Fruit fly (Drosophila melanogaster) whole organism, embryonic: ENCODE results near the gene GstD4.

ENCODE experiments used
- CG10321 ChIP-seq: fragments of 200-800 bp; sonication (Bioruptor generic); IDR thresholded peaks from 2 replicates; pipeline ENCODE4 v1.3.6; 2022; ENCODE audit warnings: missing biosample characterization, missing genetic modification characterization
- CG10462 ChIP-seq: fragments of 200-800 bp; sonication (Bioruptor generic); optimal IDR thresholded peaks from 2 replicates; lab custom pipeline; 2016; ENCODE audit warnings: missing biosample characterization, missing genetic modification characterization
- CG10543 ChIP-seq: fragments of 200-800 bp; sonication (Bioruptor generic); optimal IDR thresholded peaks from 3 replicates; lab custom pipeline; 2017; ENCODE audit warnings: missing biosample characterization, mild to moderate bottlenecking, missing genetic modification characterization, moderate library complexity
- CG11093 ChIP-seq: fragments of 200-800 bp; sonication (Bioruptor generic); IDR thresholded peaks from 3 replicates; pipeline ENCODE4 v1.3.6; 2022; ENCODE audit warnings: missing biosample characterization, missing genetic modification characterization
- CG12769 ChIP-seq: fragments of 200-800 bp; sonication (Bioruptor generic); optimal IDR thresholded peaks from 2 replicates; lab custom pipeline; 2019; ENCODE audit warnings: missing biosample characterization, mild to moderate bottlenecking, missing genetic modification characterization, moderate library complexity
- CG13287 ChIP-seq: fragments of 200-800 bp; sonication (Bioruptor generic); IDR thresholded peaks from 2 replicates; pipeline ENCODE4 v1.3.6; 2022; ENCODE audit warnings: missing biosample characterization, missing genetic modification characterization; ENCODE audit not compliant: partially characterized antibody
- CG17568 ChIP-seq: fragments of 200-800 bp; sonication (Bioruptor generic); optimal IDR thresholded peaks from 2 replicates; lab custom pipeline; 2018; ENCODE audit warnings: missing biosample characterization, mild to moderate bottlenecking, missing genetic modification characterization, moderate library complexity
- CG1832 ChIP-seq: fragments of 200-800 bp; sonication (Bioruptor generic); optimal IDR thresholded peaks from 2 replicates; lab custom pipeline; 2017; ENCODE audit warnings: missing biosample characterization, mild to moderate bottlenecking, missing genetic modification characterization, inconsistent platforms
- CG18599 ChIP-seq: fragments of 200-800 bp; sonication (Bioruptor generic); optimal IDR thresholded peaks from 3 replicates; lab custom pipeline; 2017; ENCODE audit warnings: missing biosample characterization, missing genetic modification characterization, mild to moderate bottlenecking, moderate library complexity, missing genetic modification reagents
- CG2199 ChIP-seq: fragments of 200-800 bp; sonication (Bioruptor generic); IDR thresholded peaks from 3 replicates; pipeline ENCODE4 v1.3.6; 2022; ENCODE audit warnings: missing biosample characterization, missing genetic modification characterization
- CG3163 ChIP-seq: fragments of 200-800 bp; sonication (Bioruptor generic); optimal IDR thresholded peaks from 3 replicates; lab custom pipeline; 2016; ENCODE audit warnings: missing biosample characterization, missing genetic modification characterization
- CG3281 ChIP-seq: fragments of 200-800 bp; sonication (Bioruptor generic); optimal IDR thresholded peaks from 3 replicates; lab custom pipeline; 2017; ENCODE audit warnings: missing biosample characterization, mild to moderate bottlenecking, missing genetic modification characterization
- CG3838 ChIP-seq: fragments of 200-800 bp; sonication (Bioruptor generic); optimal IDR thresholded peaks from 3 replicates; lab custom pipeline; 2016; ENCODE audit warnings: missing biosample characterization, missing genetic modification characterization
- CG3995 ChIP-seq: fragments of 200-800 bp; sonication (Bioruptor generic); optimal IDR thresholded peaks from 3 replicates; lab custom pipeline; 2016; ENCODE audit warnings: missing biosample characterization, missing genetic modification characterization
- CG5953 ChIP-seq: fragments of 200-800 bp; sonication (Bioruptor generic); IDR thresholded peaks from 2 replicates; pipeline ENCODE4 v1.3.6; 2022; ENCODE audit warnings: missing biosample characterization, missing genetic modification characterization
- Dll ChIP-seq: fragments of 200-800 bp; sonication (Bioruptor generic); IDR thresholded peaks from 4 replicates; pipeline ENCODE4 v1.3.6; 2022; ENCODE audit warnings: missing biosample characterization, missing genetic modification characterization; ENCODE audit not compliant: partially characterized antibody
- ERR ChIP-seq: fragments of 200-800 bp; sonication (Bioruptor generic); optimal IDR thresholded peaks from 2 replicates; lab custom pipeline; 2016; ENCODE audit warnings: missing biosample characterization, missing genetic modification characterization
- Ets65A ChIP-seq: fragments of 200-800 bp; sonication (Bioruptor generic); peaks from one replicate; lab custom pipeline; 2016; ENCODE audit warnings: missing biosample characterization, missing genetic modification characterization
- H15 ChIP-seq: fragments of 200-800 bp; sonication (Bioruptor generic); IDR thresholded peaks from 3 replicates; pipeline ENCODE4 v1.3.6; 2022; ENCODE audit warnings: missing biosample characterization, missing genetic modification characterization
- Hr3 ChIP-seq: fragments of 200-800 bp; sonication (Bioruptor generic); optimal IDR thresholded peaks from 3 replicates; lab custom pipeline; 2016; ENCODE audit warnings: missing biosample characterization, missing genetic modification characterization
- Hr78 ChIP-seq, 2 experiments: fragments of 200-800 bp in 1 of 2; fragments of >200 bp in 1 of 2; sonication (Bioruptor generic) in 1 of 2; optimal IDR thresholded peaks; 2 replicates each; lab custom pipeline; 2017 to 2019; ENCODE audit warnings: missing biosample characterization in 2 of 2, missing genetic modification characterization in 2 of 2, mild to moderate bottlenecking in 1 of 2, moderate library complexity in 1 of 2
- Mrtf ChIP-seq: fragments of 200-800 bp; sonication (Bioruptor generic); IDR thresholded peaks from 3 replicates; pipeline ENCODE4 v1.3.6; 2022; ENCODE audit warnings: missing biosample characterization, missing genetic modification characterization
- NK7.1 ChIP-seq: fragments of 200-800 bp; sonication (Bioruptor generic); optimal IDR thresholded peaks from 3 replicates; lab custom pipeline; 2016; ENCODE audit warnings: missing biosample characterization, missing genetic modification characterization
- Opbp ChIP-seq: fragments of 200-800 bp; sonication (Bioruptor generic); IDR thresholded peaks from 3 replicates; pipeline ENCODE4 v1.3.6; 2022; ENCODE audit warnings: missing biosample characterization, missing genetic modification characterization; ENCODE audit not compliant: partially characterized antibody
- Ptx1 ChIP-seq: fragments of 200-800 bp; sonication (Bioruptor generic); IDR thresholded peaks from 2 replicates; pipeline ENCODE4 v1.3.6; 2022; ENCODE audit warnings: missing biosample characterization, missing genetic modification characterization
- Side ChIP-seq: fragments of 200-800 bp; sonication (Bioruptor generic); optimal IDR thresholded peaks from 2 replicates; lab custom pipeline; 2016; ENCODE audit warnings: missing biosample characterization, missing genetic modification characterization
- Trl ChIP-seq, 3 experiments: fragments of >200 bp in 2 of 3; fragments of 200-800 bp in 1 of 3; sonication (Bioruptor generic) in 1 of 3; optimal IDR thresholded peaks; 2 replicates in 1 of 3; 3 replicates in 2 of 3; lab custom pipeline; 2016 to 2017; ENCODE audit warnings: missing biosample characterization in 1 of 3, missing genetic modification characterization in 1 of 3
- Usf ChIP-seq: fragments of 200-800 bp; sonication (Bioruptor generic); optimal IDR thresholded peaks from 2 replicates; lab custom pipeline; 2017; ENCODE audit warnings: missing genotype, missing biosample characterization, missing genetic modification characterization
- ab ChIP-seq: fragments of 200-800 bp; sonication (Bioruptor generic); optimal IDR thresholded peaks from 2 replicates; lab custom pipeline; 2016; ENCODE audit warnings: missing biosample characterization, missing genetic modification characterization
- ac ChIP-seq: fragments of 200-800 bp; sonication (Bioruptor generic); optimal IDR thresholded peaks from 3 replicates; lab custom pipeline; 2017; ENCODE audit warnings: missing biosample characterization, mild to moderate bottlenecking, missing genetic modification characterization
- ato ChIP-seq: fragments of 200-800 bp; sonication (Bioruptor generic); IDR thresholded peaks from 2 replicates; pipeline ENCODE4 v1.3.6; 2022; ENCODE audit warnings: missing biosample characterization, missing genetic modification characterization; ENCODE audit not compliant: partially characterized antibody
- bigmax ChIP-seq: fragments of 200-800 bp; sonication (Bioruptor generic); optimal IDR thresholded peaks from 2 replicates; lab custom pipeline; 2018; ENCODE audit warnings: missing biosample characterization, mild to moderate bottlenecking, missing genetic modification characterization
- cg ChIP-seq: fragments of 200-800 bp; sonication (Bioruptor generic); optimal IDR thresholded peaks from 3 replicates; lab custom pipeline; 2019; ENCODE audit warnings: missing biosample characterization, mild to moderate bottlenecking, missing genetic modification characterization, moderate library complexity
- chinmo ChIP-seq: fragments of 200-800 bp; sonication (Bioruptor generic); IDR thresholded peaks from 4 replicates; pipeline ENCODE4 v1.3.6; 2022; ENCODE audit warnings: missing biosample characterization, missing genetic modification characterization; ENCODE audit not compliant: partially characterized antibody
- corto ChIP-seq: fragments of 200-800 bp; sonication (Bioruptor generic); optimal IDR thresholded peaks from 2 replicates; lab custom pipeline; 2016; ENCODE audit warnings: missing biosample characterization, mild to moderate bottlenecking, missing genetic modification characterization, moderate library complexity
- exex ChIP-seq: fragments of 200-800 bp; sonication (Bioruptor generic); optimal IDR thresholded peaks from 4 replicates; lab custom pipeline; 2018; ENCODE audit warnings: missing biosample characterization, mild to moderate bottlenecking, missing genetic modification characterization, moderate library complexity
- fu2 ChIP-seq: fragments of 200-800 bp; sonication (Bioruptor generic); optimal IDR thresholded peaks from 2 replicates; lab custom pipeline; 2016; ENCODE audit warnings: missing biosample characterization, missing genetic modification characterization
- jigr1 ChIP-seq: fragments of 200-800 bp; sonication (Bioruptor generic); IDR thresholded peaks from 3 replicates; pipeline ENCODE4 v1.3.6; 2022; ENCODE audit warnings: missing biosample characterization, missing genetic modification characterization
- klu ChIP-seq: fragments of 200-800 bp; sonication (Bioruptor generic); IDR thresholded peaks from 2 replicates; pipeline ENCODE4 v1.3.6; 2022; ENCODE audit warnings: missing biosample characterization, missing genetic modification characterization
- lab ChIP-seq: fragments of 200-800 bp; sonication (Bioruptor generic); optimal IDR thresholded peaks from 3 replicates; lab custom pipeline; 2017; ENCODE audit warnings: missing biosample characterization, missing genetic modification characterization, mild to moderate bottlenecking, moderate library complexity, missing genetic modification reagents
- lola ChIP-seq, 3 experiments: fragments of >200 bp in 2 of 3; fragments of 200-800 bp in 1 of 3; sonication (Bioruptor generic) in 1 of 3; optimal IDR thresholded peaks; 2 replicates each; lab custom pipeline; 2017 to 2019; ENCODE audit warnings: missing biosample characterization in 3 of 3, missing genetic modification characterization in 3 of 3, mild to moderate bottlenecking in 1 of 3, moderate library complexity in 1 of 3
- nau ChIP-seq: fragments of 200-800 bp; sonication (Bioruptor generic); optimal IDR thresholded peaks from 3 replicates; lab custom pipeline; 2017; ENCODE audit warnings: missing biosample characterization, mild to moderate bottlenecking, missing genetic modification characterization, missing genetic modification reagents
- nom ChIP-seq: fragments of 200-800 bp; sonication (Bioruptor generic); optimal IDR thresholded peaks from 2 replicates; lab custom pipeline; 2017; ENCODE audit warnings: missing biosample characterization, missing genetic modification characterization, mild to moderate bottlenecking, moderate library complexity, missing genetic modification reagents
- pho ChIP-seq: fragments of 200-800 bp; sonication (Bioruptor generic); optimal IDR thresholded peaks from 2 replicates; lab custom pipeline; 2016; ENCODE audit warnings: missing biosample characterization, missing genetic modification characterization
- sens ChIP-seq: fragments of 200-800 bp; sonication (Bioruptor generic); peaks from one replicate; lab custom pipeline; 2016; ENCODE audit warnings: missing biosample characterization, missing genetic modification characterization
- sr ChIP-seq: fragments of 200-800 bp; sonication (Bioruptor generic); IDR thresholded peaks from 3 replicates; pipeline ENCODE4 v1.3.6; 2022; ENCODE audit warnings: missing biosample characterization, missing genetic modification characterization
- tap ChIP-seq: fragments of 200-800 bp; optimal IDR thresholded peaks from 3 replicates; lab custom pipeline; 2019; ENCODE audit warnings: missing biosample characterization, mild to moderate bottlenecking, missing genetic modification characterization, moderate library complexity
- yki ChIP-seq: fragments of >200 bp; optimal IDR thresholded peaks from 3 replicates; lab custom pipeline; 2018

Gene GstD4

dm6 chr3R:12370643-12370995, 3.3 kb upstream of the GstD4 start (continued):
- TF ChIP-seq corto (GFP tag; lab: Kevin White, UChicago) (peak; percentile 66), yki (lab: Kevin White, UChicago) (no peak), ERR (GFP tag; lab: Kevin White, UChicago) (no peak), CG3163 (GFP tag; lab: Kevin White, UChicago) (peak; percentile 94), Hr78 (GFP tag; optimal IDR thresholded peaks at IDR 0.05; lab: Kevin White, UChicago) (peak in 1 of 2 experiments; percentile 61), pho (GFP tag; lab: Kevin White, UChicago) (no peak), Mrtf (GFP tag; lab: Robert Waterston, UW) (no peak), bigmax (GFP tag; lab: Kevin White, UChicago) (no peak), chinmo (GFP tag; lab: Robert Waterston, UW) (0 out of 4 replicates have a peak, but pooled peaks have one; percentile 68), Usf (GFP tag; lab: Kevin White, UChicago) (no peak), CG10543 (GFP tag; lab: Kevin White, UChicago) (peak; percentile 36)

dm6 chr3R:12371671-12372070, 2.2 kb upstream of the GstD4 start, which contains the start of gene GstD2:
TSS of gene GstD2 (plus strand) at chr3R:12371971.
- peak; percentile 15 for TF ChIP-seq Ets65A (GFP tag; lab: Kevin White, UChicago)
- no peak for TF ChIP-seq klu
- peak; percentile 30; the same call in 1 of the 3 replicates for TF ChIP-seq H15 (GFP tag; lab: Robert Waterston, UW)
- no peak for TF ChIP-seq CG13287 (GFP tag; lab: Robert Waterston, UW)
- no peak for TF ChIP-seq Dll (GFP tag; lab: Robert Waterston, UW)
- TF ChIP-seq Ptx1 (GFP tag; lab: Robert Waterston, UW) = no peak
- peak; percentile 28 for TF ChIP-seq exex (tag; lab: Kevin White, UChicago)
- TF ChIP-seq lola (GFP tag; optimal IDR thresholded peaks at IDR 0.05; lab: Kevin White, UChicago) = no peak

- no peak for TF ChIP-seq ac (GFP tag; lab: Kevin White, UChicago)
- no peak for TF ChIP-seq CG3838 (GFP tag; lab: Kevin White, UChicago)
- TF ChIP-seq nau (GFP tag; lab: Kevin White, UChicago) = no peak
- no peak for TF ChIP-seq ab
- TF ChIP-seq CG10462 (GFP tag; lab: Kevin White, UChicago) = no peak
- TF ChIP-seq sens (GFP tag; lab: Kevin White, UChicago) = no peak
- TF ChIP-seq tap (tag; lab: Kevin White, UChicago) = no peak
- TF ChIP-seq Opbp (GFP tag; lab: Robert Waterston, UW) = peak; percentile 15; the same call in 1 of the 3 replicates
- no peak for TF ChIP-seq CG3995 (GFP tag; lab: Kevin White, UChicago)
- TF ChIP-seq lab = no peak
- no peak for TF ChIP-seq Side
- no peak for TF ChIP-seq CG18599 (GFP tag; lab: Kevin White, UChicago)
- no peak for TF ChIP-seq ato (GFP tag; lab: Robert Waterston, UW)
- TF ChIP-seq CG10321 = no peak
- TF ChIP-seq sr (GFP tag; lab: Robert Waterston, UW) = no peak
- TF ChIP-seq jigr1 (GFP tag; lab: Robert Waterston, UW) = no peak
- TF ChIP-seq CG5953 (GFP tag; lab: Robert Waterston, UW) = no peak
- peak; percentile 12 to 31 for TF ChIP-seq Trl (optimal IDR thresholded peaks at IDR 0.05; lab: Kevin White, UChicago)
- no peak for TF ChIP-seq Trl (GFP tag; optimal IDR thresholded peaks at IDR 0.05; lab: Kevin White, UChicago)
- no peak for TF ChIP-seq CG11093 (GFP tag; lab: Robert Waterston, UW)
- TF ChIP-seq cg (GFP tag; lab: Kevin White, UChicago) = peak; percentile 65
- TF ChIP-seq CG17568 (GFP tag; lab: Kevin White, UChicago) = no peak
- TF ChIP-seq CG3281 = no peak
- TF ChIP-seq CG12769 (tag; lab: Kevin White, UChicago) = peak; percentile 4
- TF ChIP-seq NK7.1 (GFP tag; lab: Kevin White, UChicago) = no peak
- no peak for TF ChIP-seq Hr3 (GFP tag; lab: Kevin White, UChicago)
- TF ChIP-seq CG1832 (GFP tag; lab: Kevin White, UChicago) = no peak
- TF ChIP-seq CG2199 (GFP tag; lab: Robert Waterston, UW) = 0 out of 3 replicates have a peak, but pooled peaks have one; percentile 44
- peak; percentile 15 for TF ChIP-seq nom (GFP tag; lab: Kevin White, UChicago)
- no peak for TF ChIP-seq fu2 (GFP tag; lab: Kevin White, UChicago)
These were observed 1.1 kb upstream of the GstD4 start, which contains the start of gene GstD3 for dm6 chr3R:12372800-12373199. TSS of gene GstD3 (plus strand) at chr3R:12373068.
